Fruit fly (Drosophila melanogaster): Measurements from ENCODE around the gene dlp.

Gene dlp

DNA sequence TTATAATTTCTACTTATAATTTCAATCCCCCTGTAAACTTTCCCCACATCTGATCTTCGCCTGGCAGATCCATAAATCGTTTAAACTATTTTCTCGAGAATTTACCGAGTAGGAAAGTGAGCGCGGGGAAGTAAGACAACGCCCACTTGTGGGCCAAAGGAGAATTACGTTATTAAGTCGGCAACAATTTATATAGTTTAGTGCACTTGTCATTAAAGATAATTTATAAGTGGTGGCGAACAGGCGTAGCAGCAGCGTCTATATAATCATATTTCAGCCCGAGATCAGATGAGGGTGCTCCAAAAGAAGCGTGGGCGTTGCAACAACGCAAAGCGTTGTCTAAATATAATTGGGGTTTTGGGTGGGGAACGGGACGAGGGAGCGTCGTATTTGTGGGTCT, 22.3 kb downstream of the dlp start:
- TF ChIP-seq CG17801 (GFP tag; optimal IDR thresholded peaks at IDR 0.05; ENCODE audit: partially characterized antibody): no peak

DNA sequence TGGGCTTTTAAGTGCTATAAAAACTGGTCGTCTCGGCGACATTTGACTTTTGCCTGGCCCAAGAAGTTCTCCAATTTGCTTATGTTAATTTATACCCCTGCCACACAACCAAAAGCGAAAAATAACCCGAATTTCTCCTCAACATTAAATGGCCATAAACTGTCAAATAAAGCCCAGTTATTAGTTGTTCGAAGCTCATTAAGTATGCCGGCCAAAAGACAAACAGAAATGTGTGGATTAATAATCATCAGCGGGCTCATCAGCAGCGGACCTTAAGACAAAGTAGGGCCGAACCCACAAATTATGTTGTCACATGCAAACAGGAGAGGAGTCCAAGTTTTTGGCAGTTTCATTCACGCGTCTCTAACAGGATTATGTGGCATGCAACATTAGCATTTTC, 22.8 kb downstream of the dlp start:
- TF ChIP-seq CG17801 (GFP tag; optimal IDR thresholded peaks at IDR 0.05; ENCODE audit: partially characterized antibody): no peak

DNA sequence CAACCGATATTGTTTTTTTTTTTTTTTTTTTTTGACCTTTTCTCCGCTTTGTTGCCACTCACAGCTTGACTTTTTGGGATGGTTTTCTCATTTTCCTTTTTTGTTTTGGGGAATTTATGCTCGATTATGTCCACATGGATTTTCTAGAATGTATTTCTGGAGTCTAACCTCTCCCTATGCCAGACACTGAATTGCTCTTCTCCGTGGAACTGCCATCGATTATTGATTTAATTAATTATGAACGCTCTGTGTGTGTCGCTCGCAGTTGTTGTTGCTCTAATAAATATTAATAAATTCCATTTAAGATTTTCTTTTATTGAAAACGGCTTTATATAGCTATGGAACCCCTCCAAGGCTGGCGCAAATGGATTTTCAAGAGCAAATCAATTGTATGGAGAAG, 23.3 kb downstream of the dlp start:
- TF ChIP-seq CG17801 (GFP tag; optimal IDR thresholded peaks at IDR 0.05; ENCODE audit: partially characterized antibody): no peak

DNA sequence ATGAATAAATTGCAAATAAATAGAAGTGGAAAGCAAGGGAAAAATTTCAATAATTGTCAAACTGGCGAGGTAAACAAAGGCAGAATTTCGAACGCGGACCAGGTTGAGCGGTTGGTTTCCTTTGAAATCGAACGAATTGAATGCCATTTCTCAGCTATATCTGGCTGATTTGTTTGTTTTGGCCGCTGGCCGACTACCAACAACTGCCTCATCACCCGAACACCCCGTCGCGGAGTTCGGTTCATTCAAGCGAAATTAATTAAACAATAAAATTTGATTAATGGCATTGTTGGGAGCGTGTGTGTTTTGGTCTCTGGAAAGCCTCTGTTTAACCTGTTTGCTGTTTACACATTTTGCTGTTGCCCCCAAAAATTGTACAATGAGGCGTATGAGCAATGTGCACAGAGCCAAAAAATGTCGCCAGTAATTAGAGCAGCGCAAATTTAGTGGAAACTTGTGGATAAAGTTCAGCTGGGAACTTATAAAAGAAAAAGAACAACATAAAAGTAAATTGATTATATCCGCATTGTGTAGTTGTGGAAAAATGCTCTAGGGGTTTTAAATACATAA, 25.2 kb downstream of the dlp start:
- no peak for TF ChIP-seq CG17801 (GFP tag; optimal IDR thresholded peaks at IDR 0.05; ENCODE audit: partially characterized antibody)

DNA sequence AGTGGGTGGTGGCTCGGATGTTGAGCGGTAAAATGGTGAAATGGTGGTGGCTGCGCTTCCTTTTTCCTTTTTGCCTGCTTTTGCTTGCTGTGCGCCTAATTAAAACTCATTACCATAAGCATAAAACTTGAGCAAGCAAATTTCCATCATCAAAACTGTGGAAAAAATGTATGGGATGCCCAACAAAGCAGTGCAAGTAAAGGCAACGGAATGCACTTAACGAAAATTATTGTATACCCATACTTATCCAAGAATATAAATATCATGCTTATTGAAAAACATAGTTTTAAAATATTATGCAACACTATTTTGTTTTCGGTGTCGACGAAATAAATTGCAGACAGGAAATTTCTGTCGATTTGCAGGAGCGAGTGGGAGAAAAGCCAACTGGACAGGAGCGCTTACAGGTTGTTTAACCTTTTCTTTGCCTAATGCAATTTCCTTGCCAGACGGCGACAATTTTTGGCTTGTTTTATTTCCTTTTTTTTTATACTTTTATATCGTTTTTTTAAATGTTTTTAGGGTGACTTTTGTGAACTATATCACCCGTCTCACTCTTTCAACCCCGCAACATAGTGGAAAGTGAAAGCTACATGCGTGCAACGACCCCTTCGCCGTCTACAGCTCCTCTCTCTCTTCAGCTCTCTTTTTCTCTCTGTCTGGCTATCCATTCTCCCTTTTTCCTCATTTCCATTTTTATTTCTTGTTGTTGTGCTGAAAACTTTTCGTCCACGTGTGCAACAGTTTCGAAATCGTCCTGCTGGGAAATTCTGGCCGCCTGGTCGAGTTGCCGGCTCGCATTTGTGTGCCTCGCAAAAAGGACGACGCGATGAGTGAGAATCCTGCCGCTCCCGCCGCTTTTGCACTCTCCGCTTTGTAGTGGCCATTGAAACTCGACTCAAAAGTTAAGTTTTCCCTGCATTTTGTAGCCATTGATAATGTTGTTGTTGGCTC, 27.8 kb downstream of the dlp start:
- no peak for TF ChIP-seq CG17801 (GFP tag; optimal IDR thresholded peaks at IDR 0.05; ENCODE audit: partially characterized antibody)

DNA sequence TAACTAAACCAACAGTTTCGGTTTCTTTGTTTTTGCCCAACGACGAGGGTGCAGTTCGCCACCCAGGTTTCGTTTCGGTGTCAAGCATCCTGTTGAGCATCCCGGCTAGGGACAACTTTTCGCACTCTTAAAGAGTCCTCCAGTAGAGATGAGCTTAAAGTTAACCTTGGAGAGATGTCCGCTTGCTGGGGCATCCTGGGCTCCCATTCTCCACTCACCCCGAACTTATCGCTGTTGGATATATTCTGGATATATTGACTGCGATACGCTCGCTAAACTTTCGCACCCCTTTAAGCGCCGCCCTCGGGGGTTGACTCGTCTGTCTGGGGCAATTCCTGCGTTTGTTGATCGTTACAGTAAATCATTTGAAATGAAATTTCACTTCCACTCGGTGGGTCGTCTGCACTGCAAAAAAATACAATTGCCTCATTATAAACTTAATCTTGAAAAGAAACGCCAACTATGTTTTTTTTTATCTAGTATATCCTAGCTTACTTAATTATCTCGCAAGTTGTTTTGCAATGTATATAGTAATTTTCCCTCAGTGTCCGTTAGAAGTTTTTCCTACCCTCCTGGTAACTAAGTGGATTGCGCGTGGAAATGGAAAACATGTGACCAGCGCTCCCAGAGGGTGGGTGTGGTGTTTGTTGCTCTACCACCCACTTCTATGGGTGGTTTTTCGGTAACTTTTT, 29.3 kb downstream of the dlp start:
- no peak for TF ChIP-seq CG17801 (GFP tag; optimal IDR thresholded peaks at IDR 0.05; ENCODE audit: partially characterized antibody)

DNA sequence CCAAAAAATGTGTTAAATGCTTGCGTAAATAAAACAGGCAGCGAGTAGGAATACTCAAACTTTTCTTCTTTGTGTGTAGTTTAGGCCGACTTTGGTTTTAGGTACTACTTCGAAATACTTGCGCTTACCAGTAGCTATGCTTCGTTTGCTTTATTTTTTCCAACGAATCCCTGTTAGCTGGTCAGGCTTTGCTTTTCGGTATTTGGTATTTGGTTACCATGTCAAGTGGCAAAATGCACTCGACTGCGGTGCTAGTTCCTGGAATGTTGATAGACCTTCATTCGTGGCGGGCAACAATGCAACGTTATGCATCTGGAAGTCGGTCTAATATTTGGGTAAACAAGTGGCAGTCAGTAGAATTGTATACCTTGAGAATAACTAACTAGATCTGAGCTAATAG, 31.3 kb downstream of the dlp start:
- no peak for TF ChIP-seq CG17801 (GFP tag; optimal IDR thresholded peaks at IDR 0.05; ENCODE audit: partially characterized antibody)

DNA sequence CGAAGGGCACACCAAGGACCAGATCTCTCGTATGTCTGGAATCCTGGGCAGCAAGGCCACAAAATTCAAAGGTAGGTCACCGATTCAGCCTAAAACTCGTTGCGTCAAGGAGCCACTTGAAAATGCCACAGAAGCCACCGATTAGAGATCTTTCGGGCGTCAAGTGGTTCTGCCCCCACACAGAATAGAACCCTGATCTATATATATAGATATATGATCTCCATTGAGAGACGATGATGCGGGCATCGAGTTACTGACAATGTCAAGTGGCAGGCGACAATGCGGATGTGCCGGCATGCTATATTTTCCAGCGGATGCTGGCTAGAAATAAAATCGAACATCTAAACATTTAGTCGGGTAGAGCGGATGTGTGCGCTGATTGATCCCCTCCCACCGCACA, 32.0 kb downstream of the dlp start:
- no peak for TF ChIP-seq CG17801 (GFP tag; optimal IDR thresholded peaks at IDR 0.05; ENCODE audit: partially characterized antibody)

DNA sequence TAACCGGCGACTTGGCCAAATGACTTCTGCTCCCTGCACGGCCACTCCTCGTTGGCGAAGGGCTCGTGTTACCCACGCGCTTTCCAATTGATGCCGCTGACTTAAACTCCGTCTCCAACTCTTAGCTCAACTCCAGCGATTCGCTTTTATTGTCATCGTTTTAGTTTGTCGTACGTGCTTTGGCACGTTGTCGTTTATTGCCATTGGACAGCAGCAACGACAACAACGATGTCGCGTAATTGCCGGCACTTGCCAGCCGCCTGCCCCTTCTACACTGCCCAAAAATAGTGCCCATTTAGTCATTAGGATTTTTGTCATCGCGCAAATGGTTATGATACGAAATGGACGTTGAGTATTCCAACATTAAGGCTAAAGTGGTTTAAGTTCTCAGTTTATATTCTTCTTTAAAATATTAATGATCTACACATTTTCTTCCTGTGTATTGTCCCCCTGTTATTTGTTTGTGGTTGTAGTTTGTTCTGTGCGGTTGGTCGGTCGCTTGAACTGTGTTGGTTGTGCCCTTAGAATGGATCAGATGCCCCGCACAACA, 33.5 kb downstream of the dlp start:
- peak; percentile 40 for TF ChIP-seq CG17801 (GFP tag; optimal IDR thresholded peaks at IDR 0.05; ENCODE audit: partially characterized antibody)

DNA sequence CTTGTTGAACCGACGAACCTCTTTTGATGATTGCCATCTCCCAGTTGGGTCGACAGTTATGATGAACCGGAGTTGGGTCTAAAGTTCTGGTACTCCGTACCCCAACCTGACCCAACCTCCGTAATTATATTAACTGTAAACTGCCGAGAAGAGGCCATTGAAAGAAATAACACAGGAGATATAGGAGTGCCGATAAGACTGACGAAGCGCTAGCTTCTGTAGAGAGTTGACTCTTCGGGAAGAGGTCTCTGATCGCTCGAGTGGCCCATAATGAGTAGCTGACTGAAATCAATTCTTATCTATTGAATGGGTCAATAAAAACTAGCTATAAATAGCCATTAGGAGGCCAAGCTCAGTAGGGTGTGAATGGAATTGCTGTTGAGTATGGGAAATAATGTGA, 36.2 kb downstream of the dlp start:
- no peak for TF ChIP-seq CG17801 (GFP tag; optimal IDR thresholded peaks at IDR 0.05; ENCODE audit: partially characterized antibody)

DNA sequence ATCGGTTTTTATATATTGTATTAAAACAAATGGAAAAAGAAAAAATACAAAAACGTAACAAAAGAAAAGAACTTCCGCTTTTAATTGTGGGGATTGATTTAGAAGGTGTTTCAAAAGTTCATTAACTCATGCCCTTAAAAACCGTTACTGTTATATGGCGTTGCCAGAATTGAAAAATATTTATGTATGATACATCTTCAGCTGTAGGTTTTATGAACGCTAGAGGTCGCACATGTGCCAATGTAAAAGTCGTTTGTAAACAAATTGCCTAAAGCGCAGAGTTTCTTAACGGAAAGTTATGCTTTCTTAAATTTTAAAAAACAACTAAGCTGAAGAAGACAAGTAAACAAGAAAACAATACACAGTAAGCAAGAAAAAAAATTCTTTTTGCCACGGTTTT, 39.1 kb downstream of the dlp start:
- TF ChIP-seq CG17801 (GFP tag; optimal IDR thresholded peaks at IDR 0.05; ENCODE audit: partially characterized antibody): no peak

DNA sequence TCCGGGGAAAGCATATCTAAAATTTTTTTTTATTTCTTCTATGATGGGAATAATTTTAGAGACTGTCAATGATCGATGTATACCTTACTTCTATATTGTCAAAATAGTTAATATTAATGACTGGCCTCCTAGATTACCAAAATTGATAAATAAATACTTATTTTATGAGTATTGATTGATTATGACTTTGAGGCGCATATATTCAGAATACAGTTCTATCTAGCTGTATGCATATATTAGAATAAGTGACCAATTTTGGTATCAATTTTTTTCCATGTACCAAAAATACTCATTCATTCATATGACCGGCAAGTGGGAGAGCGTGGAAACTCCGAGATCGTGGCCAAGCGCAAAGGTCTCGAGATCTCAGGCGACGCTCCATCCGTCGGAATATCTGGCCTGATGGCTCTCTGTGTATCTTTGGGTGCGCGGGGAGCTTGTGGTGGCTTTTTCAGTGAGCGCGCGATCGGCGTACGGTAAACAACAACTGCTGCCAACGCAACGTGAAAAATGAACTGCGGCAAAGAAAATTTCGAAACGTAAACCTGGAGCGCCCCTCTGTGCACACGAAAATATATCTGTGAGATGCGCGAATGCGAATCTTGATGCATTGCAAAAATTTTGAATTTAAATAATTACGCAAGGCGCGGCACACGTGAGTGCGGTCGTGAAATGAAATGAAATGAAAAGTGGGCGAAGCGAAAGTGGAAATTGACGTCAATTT, 40.1 kb downstream of the dlp start, which contains the start of the genes CG43121 and ome:
TSS of gene CG43121 (minus strand) at position 51 of the 724 bp plus-strand sequence.
TSS of gene ome (plus strand) at position 453 of the 724 bp plus-strand sequence.
- no peak for TF ChIP-seq CG17801 (GFP tag; optimal IDR thresholded peaks at IDR 0.05; ENCODE audit: partially characterized antibody)

DNA sequence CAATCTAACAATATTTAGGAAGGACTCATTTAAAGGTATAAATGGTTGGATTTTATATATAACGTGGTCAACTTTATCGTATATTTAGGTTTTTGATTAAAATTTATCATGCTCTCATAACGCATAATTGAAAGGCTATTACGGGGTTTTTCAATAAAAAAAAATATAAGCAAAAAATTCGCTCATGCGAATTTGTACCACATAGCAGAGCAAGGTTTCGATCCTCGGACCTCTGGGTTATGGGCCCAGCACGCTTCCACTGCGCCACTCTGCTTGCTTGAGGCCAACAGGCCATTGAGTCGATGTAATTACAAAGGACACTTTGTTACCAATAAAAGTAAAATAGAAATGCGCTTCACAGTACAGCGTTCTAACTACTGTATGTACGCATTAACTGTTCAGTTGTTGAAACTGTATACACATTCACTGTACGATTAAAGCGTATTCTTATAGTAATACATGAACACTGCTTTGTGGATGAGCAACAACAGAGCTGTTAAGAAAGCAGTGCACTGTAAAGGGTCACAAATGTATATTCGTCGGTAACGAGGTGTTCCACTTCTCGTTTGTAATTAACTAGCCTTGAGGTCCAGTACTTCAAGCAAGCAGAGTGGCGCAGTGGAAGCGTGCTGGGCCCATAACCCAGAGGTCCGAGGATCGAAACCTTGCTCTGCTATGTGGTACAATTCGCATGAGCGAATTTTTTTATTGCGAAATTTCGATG, 41.5 kb downstream of the dlp start:
- peak; percentile 38 for TF ChIP-seq CG17801 (GFP tag; optimal IDR thresholded peaks at IDR 0.05; ENCODE audit: partially characterized antibody)

DNA sequence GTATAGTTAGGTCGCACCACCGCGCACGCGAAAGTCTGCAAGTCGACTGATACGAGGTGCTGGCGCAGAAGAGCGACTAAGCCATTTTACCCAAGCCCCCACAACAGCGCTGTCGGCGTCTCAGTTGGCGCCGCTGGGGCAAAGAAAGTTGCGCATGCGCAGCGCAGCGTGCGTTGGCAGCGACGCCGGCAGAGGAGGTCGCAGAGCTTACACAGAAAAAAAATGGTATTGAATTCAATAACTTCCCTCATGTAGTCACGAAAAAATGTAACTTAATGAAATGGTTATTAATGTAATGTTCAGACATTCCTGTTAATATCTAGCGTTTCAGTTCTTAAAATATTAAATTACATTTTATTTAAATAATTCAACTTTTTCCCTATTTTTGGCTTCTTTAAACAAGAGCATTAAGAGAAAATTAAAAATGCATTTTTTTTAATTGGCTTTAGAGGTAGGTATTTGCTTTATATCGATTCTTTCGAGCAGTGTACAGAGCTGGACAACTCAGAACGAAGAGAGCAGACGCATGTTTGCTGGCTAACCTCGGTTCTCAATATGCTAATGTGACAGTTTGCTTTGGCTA, 45.8 kb downstream of the dlp start, which contains the start of gene CG4914:
TSS of gene CG4914 (minus strand) at position 51 of the 583 bp plus-strand sequence.
- TF ChIP-seq CG17801 (GFP tag; optimal IDR thresholded peaks at IDR 0.05; ENCODE audit: partially characterized antibody): no peak

Data from ovary, adult (tissue).